Worm (Caenorhabditis elegans): ENCODE results near the gene C16C10.4.

DNA sequence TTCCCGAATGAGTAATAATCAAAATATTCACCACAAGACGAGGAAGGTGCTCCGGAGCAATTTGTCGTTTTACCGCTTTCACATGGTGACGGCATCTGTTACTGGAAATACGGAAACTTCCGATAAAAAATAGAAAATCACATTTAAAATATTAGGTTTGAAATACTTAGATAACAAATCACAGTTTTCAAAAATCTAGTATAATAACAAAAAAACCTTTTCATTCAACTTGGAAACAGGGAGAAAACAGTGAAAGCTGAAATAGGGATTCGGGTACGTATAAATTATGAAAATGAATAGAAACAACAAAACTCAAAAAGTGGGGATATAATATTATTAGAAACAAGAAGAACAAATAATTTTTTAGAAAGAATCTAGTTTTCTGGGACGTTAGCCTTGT lies 10.2 kb downstream of the C16C10.4 start, which contains the start of gene C16C10.1:
- TF ChIP-seq lin-14 (GFP tag; optimal IDR thresholded peaks at IDR 0.05) (no peak), ztf-11 (tag; optimal IDR thresholded peaks at IDR 0.05) (no peak), elt-3 (tag; optimal IDR thresholded peaks at IDR 0.05) (no peak), aly-2 (tag; optimal IDR thresholded peaks at IDR 0.05) (no peak), lsy-2 (tag; optimal IDR thresholded peaks at IDR 0.05) (no peak), ces-1 (GFP tag; optimal IDR thresholded peaks at IDR 0.05) (no peak), nhr-11 (tag; optimal IDR thresholded peaks at IDR 0.05) (no peak), lin-39 (tag; optimal IDR thresholded peaks at IDR 0.05) (no peak), fkh-10 (GFP tag; optimal IDR thresholded peaks at IDR 0.05) (no peak), skn-1 (tag; optimal IDR thresholded peaks at IDR 0.05) (no peak), unc-62 (GFP tag; optimal IDR thresholded peaks at IDR 0.05) (no peak), jun-1 (tag; optimal IDR thresholded peaks at IDR 0.05) (no peak)

Measured in whole organism, L1 larva.